Worm (Caenorhabditis elegans): Measurements from ENCODE around the gene B0250.7.
A peak's percentile ranks its signal among the peaks of the same experiment; 100 is the strongest.

Gene B0250.7

DNA sequence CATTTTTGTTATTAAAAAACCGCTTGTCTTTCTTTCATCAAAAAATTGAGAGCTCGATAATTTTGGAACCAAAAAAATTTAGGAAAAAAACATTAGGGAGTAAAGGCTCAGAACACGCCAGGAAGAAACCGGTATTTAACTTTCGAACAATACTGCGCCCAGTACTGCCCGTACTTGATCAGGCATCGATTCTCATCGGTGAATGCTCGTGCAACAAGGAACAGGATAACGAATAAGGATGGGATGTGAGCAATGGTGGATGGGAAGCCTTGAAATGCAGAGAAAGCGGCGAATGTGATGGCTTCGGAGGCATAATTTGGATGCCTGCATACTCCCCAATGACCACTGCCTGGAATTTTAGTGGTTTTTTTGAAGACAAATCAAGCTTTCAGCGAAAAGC lies 4.9 kb upstream of the B0250.7 start:
- TF ChIP-seq nhr-77 (tag; optimal IDR thresholded peaks at IDR 0.05) (no peak), lin-13 (GFP tag; optimal IDR thresholded peaks at IDR 0.05) (no peak), skn-1 (tag; optimal IDR thresholded peaks at IDR 0.05) (no peak), sma-3 (GFP tag; optimal IDR thresholded peaks at IDR 0.05) (no peak), lin-39 (tag; optimal IDR thresholded peaks at IDR 0.05) (no peak), mbf-1 (tag; optimal IDR thresholded peaks at IDR 0.05) (no peak), ztf-4 (tag; optimal IDR thresholded peaks at IDR 0.05) (no peak), lin-11 (tag; optimal IDR thresholded peaks at IDR 0.05) (no peak), nhr-129 (tag; optimal IDR thresholded peaks at IDR 0.05) (no peak), nhr-237 (tag; optimal IDR thresholded peaks at IDR 0.05) (no peak), gmeb-1 (tag; optimal IDR thresholded peaks at IDR 0.05) (no peak), elt-1 (tag; optimal IDR thresholded peaks at IDR 0.05) (no peak), C34F6.9 (tag; optimal IDR thresholded peaks at IDR 0.05) (no peak), elt-3 (tag; optimal IDR thresholded peaks at IDR 0.05) (no peak), nhr-10 (tag; optimal IDR thresholded peaks at IDR 0.05) (no peak), unc-62 (GFP tag; optimal IDR thresholded peaks at IDR 0.05) (no peak), ztf-1 (GFP tag; conservative IDR thresholded peaks at IDR 0.05) (no peak)

DNA sequence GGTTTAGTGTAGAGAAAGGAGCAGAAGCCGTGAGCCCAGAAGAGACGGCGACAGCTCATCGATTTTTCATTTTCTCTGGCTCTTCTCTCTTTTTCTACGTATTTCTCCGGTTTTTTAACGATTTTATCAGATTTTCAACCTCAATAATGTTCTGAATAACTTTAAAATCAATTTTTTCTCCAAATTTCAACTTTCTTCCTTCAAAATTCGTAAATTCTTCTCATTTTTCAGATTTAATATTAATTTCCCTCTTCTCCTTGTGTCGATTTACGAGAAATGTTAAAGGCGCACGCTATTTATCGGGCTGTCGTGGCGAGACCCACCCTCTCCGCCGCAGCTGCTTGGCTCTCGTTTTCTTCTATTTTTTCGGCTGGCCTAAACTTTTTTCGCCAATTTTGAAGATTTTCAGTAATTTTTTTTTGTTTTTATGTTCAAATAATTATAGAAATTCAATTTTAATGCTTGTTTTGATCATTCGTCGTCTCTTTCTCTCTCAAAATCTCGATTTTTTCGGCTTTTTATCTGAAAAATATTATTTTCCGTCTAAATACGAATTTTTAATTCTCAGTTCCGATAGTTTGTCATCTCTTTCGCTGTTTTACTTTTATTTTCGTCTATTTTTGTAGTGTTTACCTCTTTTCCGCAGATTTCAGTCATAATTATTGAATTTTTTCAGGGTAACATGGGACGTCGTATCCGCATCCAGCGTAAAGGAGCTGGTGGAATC lies 3.3 kb upstream of the B0250.7 start, which contains the start of the genes calf-1 and rpl-2:
TSS of gene calf-1 (minus strand) at position 77 of the 727 bp plus-strand sequence.
TSS of gene rpl-2 (plus strand) at position 677 of the 727 bp plus-strand sequence.
- TF ChIP-seq lsy-2 (tag; optimal IDR thresholded peaks at IDR 0.05): peak in 1 of 2 experiments; percentile 83
- TF ChIP-seq sma-3 (GFP tag; optimal IDR thresholded peaks at IDR 0.05): peak; percentile 9
- peak; percentile 45 for TF ChIP-seq nhr-25 (tag; optimal IDR thresholded peaks at IDR 0.05)
- peak; percentile 46 for TF ChIP-seq sem-4 (tag; optimal IDR thresholded peaks at IDR 0.05)
- TF ChIP-seq nhr-237 (tag; optimal IDR thresholded peaks at IDR 0.05): no peak
- peak; percentile 52 for TF ChIP-seq lin-13 (GFP tag; optimal IDR thresholded peaks at IDR 0.05)
- TF ChIP-seq gmeb-1 (tag; optimal IDR thresholded peaks at IDR 0.05): peak; percentile 67
- TF ChIP-seq C34F6.9 (tag; optimal IDR thresholded peaks at IDR 0.05): peak; percentile 78
- peak; percentile 24 for TF ChIP-seq lin-11 (tag; optimal IDR thresholded peaks at IDR 0.05)
- TF ChIP-seq elt-1 (tag; optimal IDR thresholded peaks at IDR 0.05): no peak
- no peak for TF ChIP-seq ztf-1 (GFP tag; conservative IDR thresholded peaks at IDR 0.05)
- TF ChIP-seq ZK546.5 (tag; optimal IDR thresholded peaks at IDR 0.05): no peak
- TF ChIP-seq nhr-129 (tag; optimal IDR thresholded peaks at IDR 0.05): peak; percentile 48
- TF ChIP-seq unc-55 (GFP tag; optimal IDR thresholded peaks at IDR 0.05): peak; percentile 74
- peak; percentile 69 for TF ChIP-seq R02D3.7 (tag; optimal IDR thresholded peaks at IDR 0.05)
- no peak for TF ChIP-seq snpc-4 (tag; optimal IDR thresholded peaks at IDR 0.05)
- peak; percentile 45 for TF ChIP-seq F13H6.1 (tag; optimal IDR thresholded peaks at IDR 0.05)
- TF ChIP-seq ztf-11 (tag; optimal IDR thresholded peaks at IDR 0.05): no peak

DNA sequence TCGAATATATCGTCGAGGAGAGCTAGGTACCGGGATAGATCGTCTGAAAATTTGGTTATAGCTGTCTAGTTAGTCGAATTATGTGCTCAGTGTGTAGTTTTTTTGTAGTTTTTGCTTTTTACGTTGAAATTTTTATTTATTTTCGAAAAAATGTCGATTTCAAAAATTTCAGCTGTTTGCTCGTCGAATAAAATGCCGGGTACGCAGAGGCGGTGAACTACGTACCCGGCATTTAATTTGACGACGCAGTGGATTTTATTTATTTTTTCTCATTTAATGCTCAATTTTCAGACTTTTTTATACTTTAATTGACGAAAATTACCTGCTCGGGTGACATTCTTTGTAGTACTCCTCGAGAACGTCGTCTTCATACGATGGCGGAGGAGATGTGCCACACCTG lies 1.1 kb upstream of the B0250.7 start:
- TF ChIP-seq lsy-2 (tag; optimal IDR thresholded peaks at IDR 0.05): peak in 1 of 2 experiments; percentile 59
- no peak for TF ChIP-seq ztf-11 (tag; optimal IDR thresholded peaks at IDR 0.05)
- TF ChIP-seq ztf-4 (tag; optimal IDR thresholded peaks at IDR 0.05): no peak
- TF ChIP-seq mbf-1 (tag; optimal IDR thresholded peaks at IDR 0.05): no peak
- TF ChIP-seq unc-55 (GFP tag; optimal IDR thresholded peaks at IDR 0.05): peak; percentile 26
- TF ChIP-seq C34F6.9 (tag; optimal IDR thresholded peaks at IDR 0.05): peak; percentile 5

DNA sequence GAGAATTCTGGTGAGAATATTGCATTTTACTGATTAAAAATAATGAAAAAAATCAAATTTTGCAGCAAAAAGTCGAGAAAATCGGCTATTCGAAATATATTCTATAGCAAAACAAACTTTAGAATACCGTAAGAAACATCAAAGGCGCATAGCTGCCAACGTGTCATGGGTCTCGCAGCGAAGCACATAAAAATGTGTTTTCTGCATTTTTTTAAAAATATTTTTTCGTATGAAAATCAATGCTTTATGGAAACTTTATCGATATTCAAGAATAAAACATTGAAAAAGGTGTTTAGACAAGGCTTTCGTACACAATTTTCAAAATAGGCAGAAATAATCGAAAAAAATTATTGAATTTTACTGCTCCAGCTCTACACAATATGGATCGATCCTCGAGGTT lies 653 bp upstream of the B0250.7 start:
- TF ChIP-seq nhr-21 (tag; optimal IDR thresholded peaks at IDR 0.05) (no peak), ceh-16 (tag; optimal IDR thresholded peaks at IDR 0.05) (no peak), gmeb-1 (tag; optimal IDR thresholded peaks at IDR 0.05) (no peak), zag-1 (tag; optimal IDR thresholded peaks at IDR 0.05) (no peak)

DNA sequence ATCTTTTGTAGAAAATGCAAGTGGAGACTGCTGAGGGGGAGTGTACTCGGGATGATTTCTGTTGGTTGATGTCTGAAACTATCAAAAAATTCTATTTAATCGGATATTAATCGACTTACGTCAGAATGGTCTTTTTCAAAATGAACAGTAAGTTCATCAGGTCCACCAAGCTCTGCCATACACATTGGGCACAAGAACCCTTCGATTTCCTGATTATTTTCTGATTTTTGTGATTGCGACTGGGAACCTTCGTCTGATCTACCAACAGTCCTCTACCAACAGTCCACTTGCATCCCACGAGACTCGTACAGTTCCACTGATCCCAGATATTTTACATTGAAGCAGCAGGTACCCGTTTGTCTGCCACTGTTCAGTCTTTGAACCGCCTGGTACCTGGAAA lies 832 bp downstream of the B0250.7 start:
- TF ChIP-seq skn-1 (tag; optimal IDR thresholded peaks at IDR 0.05) (no peak), lin-39 (tag; optimal IDR thresholded peaks at IDR 0.05) (no peak), nhr-11 (tag; optimal IDR thresholded peaks at IDR 0.05) (no peak), Y55F3AM.14 (GFP tag; optimal IDR thresholded peaks at IDR 0.05) (no peak), F13H6.1 (tag; optimal IDR thresholded peaks at IDR 0.05) (no peak), fos-1 (tag; optimal IDR thresholded peaks at IDR 0.05) (no peak), sem-4 (tag; optimal IDR thresholded peaks at IDR 0.05) (no peak), sma-3 (GFP tag; optimal IDR thresholded peaks at IDR 0.05) (no peak), alr-1 (tag; optimal IDR thresholded peaks at IDR 0.05) (no peak), nhr-77 (tag; optimal IDR thresholded peaks at IDR 0.05) (no peak), mbf-1 (tag; optimal IDR thresholded peaks at IDR 0.05) (no peak), ceh-16 (tag; optimal IDR thresholded peaks at IDR 0.05) (no peak), sma-9 (GFP tag; optimal IDR thresholded peaks at IDR 0.05) (no peak), sma-9 (tag; optimal IDR thresholded peaks at IDR 0.05) (no peak), snpc-4 (tag; optimal IDR thresholded peaks at IDR 0.05) (no peak), blmp-1 (tag; optimal IDR thresholded peaks at IDR 0.05; ENCODE audit: insufficient read depth) (no peak), elt-3 (tag; optimal IDR thresholded peaks at IDR 0.05) (no peak)
